Worm (Caenorhabditis elegans): Measurements from ENCODE around the gene C50C3.19.

The C50C3.19 gene

DNA sequence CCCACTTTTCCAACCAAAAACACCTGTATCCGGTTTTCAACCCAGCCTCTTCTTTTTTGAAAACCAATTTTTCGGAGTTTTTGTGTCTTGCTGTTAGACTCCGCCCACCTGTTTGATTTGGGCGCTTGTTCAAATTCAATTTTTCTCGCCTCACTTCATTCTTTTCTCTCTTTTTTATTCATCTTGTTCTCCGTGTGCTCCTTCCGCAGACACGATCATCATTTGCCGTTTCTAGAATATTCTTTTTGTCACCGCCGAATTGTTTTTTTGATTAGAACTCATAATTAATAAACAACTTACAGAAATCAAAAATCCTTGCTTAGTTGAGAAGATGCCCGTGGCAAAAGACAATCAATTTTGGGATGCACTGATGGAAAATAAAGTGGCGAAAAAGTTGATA lies 11.7 kb upstream of the C50C3.19 start, which contains the start of gene C50C3.5:
TSS of gene C50C3.5 (plus strand) at position 301 of the 400 bp plus-strand sequence.
- TF ChIP-seq nfya-1 (tag; optimal IDR thresholded peaks at IDR 0.05; ENCODE audit: borderline replicate concordance, insufficient read depth) (no peak), T07F8.4 (tag; optimal IDR thresholded peaks at IDR 0.05) (no peak), ceh-58 (GFP tag; IDR thresholded peaks at IDR 0.05) (no peak), D2030.7 (GFP tag; IDR thresholded peaks at IDR 0.05) (no peak), gei-17 (GFP tag; optimal IDR thresholded peaks at IDR 0.05) (no peak), F37B4.10 (GFP tag; IDR thresholded peaks at IDR 0.05) (no peak), chd-7 (tag; optimal IDR thresholded peaks at IDR 0.05) (no peak), F10E7.11 (tag; optimal IDR thresholded peaks at IDR 0.05) (no peak), sdz-38 (tag; optimal IDR thresholded peaks at IDR 0.05) (no peak), egl-44 (GFP tag; IDR thresholded peaks at IDR 0.05) (no peak), nhr-90 (tag; optimal IDR thresholded peaks at IDR 0.05) (no peak), snpc-4 (GFP tag; optimal IDR thresholded peaks at IDR 0.05) (no peak), snpc-4 (tag; optimal IDR thresholded peaks at IDR 0.05) (no peak), fkh-3 (tag; optimal IDR thresholded peaks at IDR 0.05) (no peak), lin-26 (GFP tag; IDR thresholded peaks at IDR 0.05) (no peak), ama-1 (optimal IDR thresholded peaks at IDR 0.05) (no peak), ama-1 (GFP tag; optimal IDR thresholded peaks at IDR 0.05) (no peak)

ce11 chrIII:8181581-8181980 lies 9.0 kb upstream of the C50C3.19 start, which contains the start of gene spc-2:
Gene spc-2, plus strand, starts transcription at chrIII:8181881.
- TF ChIP-seq nhr-80 (tag; optimal IDR thresholded peaks at IDR 0.05) (no peak), madf-10 (tag; optimal IDR thresholded peaks at IDR 0.05) (no peak), sptf-2 (GFP tag; optimal IDR thresholded peaks at IDR 0.05) (no peak), ama-1 (optimal IDR thresholded peaks at IDR 0.05) (no peak), ama-1 (GFP tag; optimal IDR thresholded peaks at IDR 0.05) (no peak), snpc-3.4 (tag; optimal IDR thresholded peaks at IDR 0.05) (no peak), Y95B8A.8 (GFP tag; IDR thresholded peaks at IDR 0.05) (no peak), tbx-9 (tag; optimal IDR thresholded peaks at IDR 0.05; ENCODE audit: borderline replicate concordance) (no peak), unc-130 (GFP tag; optimal IDR thresholded peaks at IDR 0.05) (no peak), lsy-27 (tag; optimal IDR thresholded peaks at IDR 0.05; ENCODE audit: borderline replicate concordance, insufficient read depth) (no peak), F57A8.1 (GFP tag; optimal IDR thresholded peaks at IDR 0.05) (no peak)

DNA sequence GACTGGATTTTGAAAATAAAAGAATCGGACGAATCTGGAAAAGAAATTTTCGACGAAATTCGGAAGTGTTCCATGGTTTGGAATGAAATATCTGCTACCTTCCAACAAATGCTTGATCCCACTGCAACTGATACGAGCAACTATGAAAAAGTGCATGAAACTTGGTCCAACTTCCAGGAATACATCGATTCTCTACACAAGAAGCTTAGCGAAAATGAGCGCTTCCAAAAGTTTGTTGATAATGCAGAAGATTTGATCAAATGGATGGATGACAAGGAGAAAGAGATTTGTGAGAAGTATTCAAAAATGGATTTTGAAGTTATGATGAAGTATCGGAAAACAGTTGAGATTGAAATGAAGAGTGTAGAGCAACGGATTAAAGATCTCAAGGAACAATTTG lies 8.0 kb upstream of the C50C3.19 start:
- no peak for TF ChIP-seq F37B4.10 (GFP tag; IDR thresholded peaks at IDR 0.05)
- no peak for TF ChIP-seq ceh-58 (GFP tag; IDR thresholded peaks at IDR 0.05)
- no peak for TF ChIP-seq sptf-2 (GFP tag; optimal IDR thresholded peaks at IDR 0.05)

- no peak for TF ChIP-seq K12H6.12 (tag; optimal IDR thresholded peaks at IDR 0.05)
- no peak for TF ChIP-seq mel-28 (tag; optimal IDR thresholded peaks at IDR 0.05; ENCODE audit: borderline replicate concordance)
- TF ChIP-seq die-1 (tag; optimal IDR thresholded peaks at IDR 0.05) = no peak
- TF ChIP-seq F10E7.11 (tag; optimal IDR thresholded peaks at IDR 0.05) = no peak
- no peak for TF ChIP-seq ets-4 (GFP tag; optimal IDR thresholded peaks at IDR 0.05)
- no peak for TF ChIP-seq dpl-1 (GFP tag; optimal IDR thresholded peaks at IDR 0.05)
- TF ChIP-seq hmg-20 (GFP tag; IDR thresholded peaks at IDR 0.05) = no peak
- no peak for TF ChIP-seq ceh-79 (tag; optimal IDR thresholded peaks at IDR 0.05)
- TF ChIP-seq somi-1 (GFP tag; optimal IDR thresholded peaks at IDR 0.05) = no peak
- TF ChIP-seq lsl-1 (GFP tag; optimal IDR thresholded peaks at IDR 0.05) = no peak
- TF ChIP-seq madf-10 (tag; optimal IDR thresholded peaks at IDR 0.05) = no peak
Measured at ce11 chrIII:8185130-8185529, 5.5 kb upstream of the C50C3.19 start.

Data from whole organism, young adult.